Worm (Caenorhabditis elegans): ENCODE measurements around the gene npr-37.

Gene npr-37

ce11 chrIV:481067-481466 lies at the start of gene npr-37:
TSS of gene npr-37 (minus strand) at chrIV:481167.
- no peak for TF ChIP-seq unc-62 (GFP tag; optimal IDR thresholded peaks at IDR 0.05)

ce11 chrIV:524352-524751 lies 43.4 kb upstream of the npr-37 start, which contains the start of gene W03G1.2:
TSS of gene W03G1.2 (plus strand) at chrIV:524652.
- TF ChIP-seq unc-62 (GFP tag; optimal IDR thresholded peaks at IDR 0.05): no peak

ce11 chrIV:523595-523994 lies 42.6 kb upstream of the npr-37 start, which contains the start of gene asm-3:
TSS of gene asm-3 (minus strand) at chrIV:523809.
- TF ChIP-seq unc-62 (GFP tag; optimal IDR thresholded peaks at IDR 0.05): no peak

- no peak for TF ChIP-seq unc-62 (GFP tag; optimal IDR thresholded peaks at IDR 0.05)
Observed at ce11 chrIV:522566-522965, 41.6 kb upstream of the npr-37 start.

DNA sequence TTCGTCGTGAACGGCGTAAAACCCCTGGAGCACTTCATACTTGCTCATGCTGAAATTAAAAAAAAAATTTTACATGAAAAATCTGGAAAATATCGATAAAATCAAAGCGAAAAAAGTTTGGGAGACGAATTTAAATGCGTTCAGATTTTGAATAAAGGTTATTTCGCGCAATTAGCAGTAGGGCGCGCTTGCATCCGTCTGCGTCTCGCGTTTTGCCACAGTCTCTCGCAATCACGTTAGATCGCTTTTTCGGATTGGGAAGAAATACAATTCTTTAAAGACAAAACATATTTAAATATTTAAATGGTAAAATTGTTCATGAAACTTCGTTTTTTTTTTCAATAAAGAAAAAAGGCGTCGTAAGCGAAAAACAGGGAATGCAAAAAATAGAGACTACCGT lies 38.4 kb upstream of the npr-37 start, which contains the start of gene pig-1:
Gene pig-1, minus strand, starts transcription at position 49 of the 400 bp plus-strand sequence.
- no peak for TF ChIP-seq unc-62 (GFP tag; optimal IDR thresholded peaks at IDR 0.05)

ce11 chrIV:506384-506783 lies 25.4 kb upstream of the npr-37 start, which contains the start of gene W03G1.5:
TSS of gene W03G1.5 (minus strand) at chrIV:506484.
- TF ChIP-seq unc-62 (GFP tag; optimal IDR thresholded peaks at IDR 0.05): no peak

DNA sequence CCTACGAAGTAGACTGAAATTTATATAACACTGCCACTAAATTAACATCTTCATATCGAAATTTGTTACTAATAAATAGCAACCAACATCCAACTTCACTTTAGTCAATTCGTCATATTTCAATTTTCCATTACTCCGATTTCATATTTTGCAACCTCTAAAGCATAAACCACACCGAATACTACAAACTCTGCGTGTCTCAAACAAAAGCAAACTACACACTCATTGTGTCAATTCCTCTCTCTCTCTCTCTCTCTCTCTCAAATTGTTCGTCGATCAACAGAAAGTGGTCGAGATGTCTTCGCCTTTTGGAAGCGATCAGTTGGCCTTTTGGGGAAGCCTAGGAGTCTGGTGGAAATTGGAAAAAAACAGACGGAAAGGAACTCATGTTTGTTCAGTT lies 23.5 kb upstream of the npr-37 start:
- TF ChIP-seq unc-62 (GFP tag; optimal IDR thresholded peaks at IDR 0.05): no peak

ce11 chrIV:497155-497554 lies 16.2 kb upstream of the npr-37 start:
- no peak for TF ChIP-seq unc-62 (GFP tag; optimal IDR thresholded peaks at IDR 0.05)

- TF ChIP-seq unc-62 (GFP tag; optimal IDR thresholded peaks at IDR 0.05): no peak
Observed at ce11 chrIV:484768-485167, 3.8 kb upstream of the npr-37 start.

- TF ChIP-seq unc-62 (GFP tag; optimal IDR thresholded peaks at IDR 0.05): no peak
Observed at ce11 chrIV:484004-484403, 3.0 kb upstream of the npr-37 start.

DNA sequence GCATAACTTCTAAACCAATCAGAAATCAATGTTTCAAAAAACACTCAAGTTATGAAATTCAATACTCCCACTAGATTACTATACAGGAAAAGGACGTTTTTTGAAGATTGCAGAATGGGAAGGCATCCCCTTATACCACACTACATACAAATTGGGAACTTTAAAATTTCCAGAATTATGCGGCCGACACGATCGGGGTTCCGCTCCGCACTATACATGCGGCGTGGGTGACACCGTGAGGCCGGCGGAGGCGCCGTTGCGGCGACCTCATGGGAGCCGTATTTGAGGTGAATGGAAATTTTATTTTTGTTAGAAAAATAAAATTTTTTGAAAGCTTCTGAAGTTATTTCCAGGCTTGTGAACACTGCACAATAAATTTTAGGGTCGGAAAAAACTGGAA lies 12.7 kb downstream of the npr-37 start:
- TF ChIP-seq unc-62 (GFP tag; optimal IDR thresholded peaks at IDR 0.05): no peak

ce11 chrIV:467291-467690 lies 13.7 kb downstream of the npr-37 start:
- TF ChIP-seq unc-62 (GFP tag; optimal IDR thresholded peaks at IDR 0.05): no peak

ce11 chrIV:466569-466968 lies 14.4 kb downstream of the npr-37 start:
- no peak for TF ChIP-seq unc-62 (GFP tag; optimal IDR thresholded peaks at IDR 0.05)

DNA sequence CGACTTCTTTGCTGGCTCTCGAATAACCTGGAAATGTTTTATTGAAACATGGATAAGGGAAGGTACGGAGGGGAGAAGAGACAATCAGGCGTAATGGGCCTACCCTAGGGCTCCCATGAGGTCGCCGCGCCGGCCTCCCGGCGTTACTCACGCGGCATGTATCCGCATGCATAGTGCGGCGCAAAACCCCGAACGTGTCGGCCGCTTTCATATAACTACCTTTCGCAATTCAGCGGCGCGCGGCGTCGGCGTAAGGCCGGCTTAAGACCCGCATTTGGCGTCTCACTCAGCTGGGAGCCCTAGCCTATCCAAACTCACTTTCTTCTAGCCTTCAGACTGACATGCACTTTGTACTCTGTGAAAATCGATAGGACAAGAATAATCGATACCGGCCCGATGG lies 18.9 kb downstream of the npr-37 start:
- no peak for TF ChIP-seq unc-62 (GFP tag; optimal IDR thresholded peaks at IDR 0.05)

DNA sequence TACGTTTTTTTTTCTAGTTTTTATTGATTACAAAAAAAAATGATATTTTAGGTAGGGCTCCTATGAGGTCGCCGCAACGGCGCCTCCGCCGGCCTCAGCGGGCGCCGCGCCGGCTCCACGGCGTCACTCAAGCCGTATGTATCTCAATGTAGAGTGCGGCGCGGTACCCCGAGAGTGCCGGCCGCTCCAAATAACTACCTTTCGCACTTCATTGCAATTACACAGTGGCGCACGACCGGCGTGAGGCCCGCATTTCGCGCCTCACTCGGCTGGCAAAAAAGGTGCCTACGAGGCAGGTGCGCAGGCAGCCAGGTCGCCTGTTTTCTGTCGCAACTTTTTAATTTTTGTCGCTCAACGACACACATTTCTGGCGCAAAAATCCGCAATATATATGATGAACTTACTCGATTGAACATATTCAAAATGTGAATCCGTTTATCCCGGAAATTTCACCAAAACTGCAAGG lies 20.3 kb downstream of the npr-37 start, which contains the start of gene M04G7.2:
Gene M04G7.2, minus strand, starts transcription at position 416 of the 466 bp plus-strand sequence.
- no peak for TF ChIP-seq unc-62 (GFP tag; optimal IDR thresholded peaks at IDR 0.05)

- TF ChIP-seq unc-62 (GFP tag; optimal IDR thresholded peaks at IDR 0.05): no peak
Observed at ce11 chrIV:455484-455883, 25.5 kb downstream of the npr-37 start, which contains the start of gene M04G7.1. TSS of gene M04G7.1 (plus strand) at chrIV:455784.

DNA sequence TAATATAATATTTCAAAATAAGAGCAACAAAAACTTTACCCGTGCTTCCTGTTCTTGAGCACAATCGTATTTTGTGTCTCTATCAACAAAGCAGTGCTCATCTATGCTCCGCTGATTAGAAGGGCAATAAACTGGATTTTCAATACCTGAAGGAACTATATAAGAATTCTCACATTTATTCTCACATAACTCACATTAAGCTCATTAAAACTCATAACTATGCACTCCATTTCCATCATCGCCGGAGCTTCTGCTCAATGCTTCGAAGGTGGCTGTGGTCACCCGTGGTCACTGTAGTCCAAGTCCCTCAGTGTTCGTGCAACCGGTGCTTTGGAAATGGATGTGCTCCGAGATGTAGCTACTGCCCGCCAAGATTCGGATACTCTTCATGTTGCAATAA lies 26.2 kb downstream of the npr-37 start, which contains the start of the genes Y66H1A.8 and M04G7.5:
Gene Y66H1A.8, minus strand, starts transcription at position 101 of the 400 bp plus-strand sequence.
Gene M04G7.5, plus strand, starts transcription at position 258 of the 400 bp plus-strand sequence.
- no peak for TF ChIP-seq unc-62 (GFP tag; optimal IDR thresholded peaks at IDR 0.05)

- no peak for TF ChIP-seq unc-62 (GFP tag; optimal IDR thresholded peaks at IDR 0.05)
Observed at ce11 chrIV:445377-445776, 35.6 kb downstream of the npr-37 start, which contains the start of gene dpm-1. TSS of gene dpm-1 (plus strand) at chrIV:445677.
